Worm (Caenorhabditis elegans): ENCODE measurements around the gene sec-24.2.

Gene sec-24.2

ce11 chrIV:12371879-12372278 lies 11.3 kb upstream of the sec-24.2 start, which contains the start of gene wdr-46 (continued):
- peak; percentile 18 for TF ChIP-seq efl-3 (GFP tag; optimal IDR thresholded peaks at IDR 0.05)
- peak; percentile 60 for TF ChIP-seq nhr-77 (tag; optimal IDR thresholded peaks at IDR 0.05)
- peak; percentile 47 for TF ChIP-seq ceh-90 (tag; optimal IDR thresholded peaks at IDR 0.05)
- no peak for TF ChIP-seq tlp-1 (tag; optimal IDR thresholded peaks at IDR 0.05)
- peak; percentile 91 for TF ChIP-seq dsc-1 (tag; optimal IDR thresholded peaks at IDR 0.05)
- TF ChIP-seq nhr-12 (tag; optimal IDR thresholded peaks at IDR 0.05) = no peak
- TF ChIP-seq fkh-4 (tag; optimal IDR thresholded peaks at IDR 0.05; ENCODE audit: borderline replicate concordance) = peak; percentile 42
- peak; percentile 11 for TF ChIP-seq zag-1 (tag; optimal IDR thresholded peaks at IDR 0.05)
- peak; percentile 70 for TF ChIP-seq snpc-4 (tag; optimal IDR thresholded peaks at IDR 0.05)
- TF ChIP-seq unc-130 (tag; optimal IDR thresholded peaks at IDR 0.05) = peak; percentile 93
- TF ChIP-seq C16A3.4 (tag; optimal IDR thresholded peaks at IDR 0.05) = peak; percentile 87
- TF ChIP-seq fkh-8 (tag; optimal IDR thresholded peaks at IDR 0.05) = peak; percentile 65
- TF ChIP-seq irx-1 (tag; optimal IDR thresholded peaks at IDR 0.05) = peak; percentile 63
- TF ChIP-seq ces-1 (GFP tag; optimal IDR thresholded peaks at IDR 0.05) = no peak
- peak; percentile 91 for TF ChIP-seq snu-23 (GFP tag; optimal IDR thresholded peaks at IDR 0.05)
- TF ChIP-seq aha-1 (tag; optimal IDR thresholded peaks at IDR 0.05) = no peak
- TF ChIP-seq nhr-76 (tag; optimal IDR thresholded peaks at IDR 0.05) = no peak
- no peak for TF ChIP-seq ets-5 (GFP tag; IDR thresholded peaks at IDR 0.05)
- peak; percentile 71 for TF ChIP-seq lin-15B (tag; optimal IDR thresholded peaks at IDR 0.05)
- peak; percentile 88 for TF ChIP-seq isw-1 (GFP tag; IDR thresholded peaks at IDR 0.05)
- TF ChIP-seq swsn-7 (tag; optimal IDR thresholded peaks at IDR 0.05) = peak; percentile 87
- no peak for TF ChIP-seq alr-1 (tag; optimal IDR thresholded peaks at IDR 0.05; ENCODE audit: borderline replicate concordance)
- peak; percentile 88 for TF ChIP-seq nhr-19 (GFP tag; conservative IDR thresholded peaks at IDR 0.05)
- peak; percentile 15 for TF ChIP-seq vab-15 (tag; optimal IDR thresholded peaks at IDR 0.05)
- peak; percentile 89 for TF ChIP-seq tbx-2 (tag; optimal IDR thresholded peaks at IDR 0.05)
- peak; percentile 89 for TF ChIP-seq xbp-1 (tag; optimal IDR thresholded peaks at IDR 0.05)
- peak; percentile 54 for TF ChIP-seq lir-3 (tag; optimal IDR thresholded peaks at IDR 0.05; ENCODE audit: poor library complexity)
- TF ChIP-seq unc-30 (tag; optimal IDR thresholded peaks at IDR 0.05) = no peak
- peak; percentile 63 for TF ChIP-seq ceh-88 (GFP tag; IDR thresholded peaks at IDR 0.05)
- no peak for TF ChIP-seq hlh-17 (GFP tag; optimal IDR thresholded peaks at IDR 0.05; ENCODE audit: borderline replicate concordance)
- TF ChIP-seq nhr-71 (tag; optimal IDR thresholded peaks at IDR 0.05) = peak; percentile 91
- peak; percentile 10 for TF ChIP-seq ama-1 (optimal IDR thresholded peaks at IDR 0.05)
- TF ChIP-seq unc-98 (GFP tag; IDR thresholded peaks at IDR 0.05) = peak; percentile 11; the same call in 1 of the 2 replicates

ce11 chrIV:12371340-12371739 lies 10.7 kb upstream of the sec-24.2 start:
- TF ChIP-seq vab-15 (tag; optimal IDR thresholded peaks at IDR 0.05) (no peak), alr-1 (tag; optimal IDR thresholded peaks at IDR 0.05; ENCODE audit: borderline replicate concordance) (no peak), irx-1 (tag; optimal IDR thresholded peaks at IDR 0.05) (no peak), egl-27 (tag; optimal IDR thresholded peaks at IDR 0.05) (no peak), aha-1 (tag; optimal IDR thresholded peaks at IDR 0.05) (no peak), dpl-1 (GFP tag; optimal IDR thresholded peaks at IDR 0.05) (no peak), nhr-76 (tag; optimal IDR thresholded peaks at IDR 0.05) (no peak), F16B12.6 (tag; optimal IDR thresholded peaks at IDR 0.05) (no peak), lin-13 (GFP tag; optimal IDR thresholded peaks at IDR 0.05) (no peak), pag-3 (tag; optimal IDR thresholded peaks at IDR 0.05; ENCODE audit: borderline replicate concordance, insufficient read depth) (no peak)

- TF ChIP-seq blmp-1 (tag; optimal IDR thresholded peaks at IDR 0.05) (peak; percentile 11), ceh-82 (tag; optimal IDR thresholded peaks at IDR 0.05) (no peak)
Measured at ce11 chrIV:12366571-12366970, 6.0 kb upstream of the sec-24.2 start.
